Worm (Caenorhabditis elegans) whole organism, L4 larva: Measurements from ENCODE around the gene C01G10.10.

Experiments used
- F26F4.8 ChIP-seq: fragments of 200-800 bp; sonication (Bioruptor generic); conservative IDR thresholded peaks from 2 replicates; pipeline ENCODE4 v1.3.6; 2022; ENCODE audit warnings: missing genetic modification characterization, missing compliant biosample characterization
- ZK337.2 ChIP-seq: fragments of 200-800 bp; sonication (Bioruptor generic); IDR thresholded peaks from 2 replicates; pipeline ENCODE4 v1.3.6; 2022; ENCODE audit warnings: missing genetic modification reagents, missing genetic modification characterization, missing compliant biosample characterization
- daf-19 ChIP-seq: fragments of 200-800 bp; sonication (Bioruptor generic); conservative IDR thresholded peaks from 2 replicates; pipeline ENCODE4 v1.3.6; 2022; ENCODE audit warnings: missing genetic modification characterization, missing compliant biosample characterization
- gei-8 ChIP-seq: fragments of 200-800 bp; sonication (Bioruptor generic); optimal IDR thresholded peaks from 2 replicates; lab custom pipeline; 2018; ENCODE audit warnings: mild to moderate bottlenecking, missing genetic modification characterization, missing compliant biosample characterization
- jun-1 ChIP-seq: fragments of 150-350 bp; optimal IDR thresholded peaks from 2 replicates; lab custom pipeline; 2014; ENCODE audit warnings: missing biosample characterization, missing genetic modification reagents, missing genetic modification characterization
- mdt-29 ChIP-seq: fragments of 200-800 bp; sonication (Bioruptor generic); IDR thresholded peaks from 2 replicates; pipeline ENCODE4 v1.3.6; 2022; ENCODE audit warnings: missing genetic modification reagents, missing genetic modification characterization, missing compliant biosample characterization
- mes-2 ChIP-seq: sonication (generic microtip); optimal IDR thresholded peaks from 2 replicates; lab custom pipeline; 2016; ENCODE audit warnings: missing genotype, mild to moderate bottlenecking, missing genetic modification characterization, missing compliant biosample characterization; ENCODE audit not compliant: poor library complexity, severe bottlenecking
- nhr-237 ChIP-seq: sonication (generic microtip); optimal IDR thresholded peaks from 2 replicates; lab custom pipeline; 2017; ENCODE audit warnings: missing biosample characterization, missing genetic modification characterization
- nhr-25 ChIP-seq: sonication (generic microtip); optimal IDR thresholded peaks from 2 replicates; lab custom pipeline; 2017; ENCODE audit warnings: missing genetic modification characterization, mild to moderate bottlenecking, missing compliant biosample characterization, antibody characterized with exemption, moderate library complexity, borderline replicate concordance; ENCODE audit not compliant: insufficient read depth
- nhr-76 ChIP-seq: fragments of 150-350 bp; optimal IDR thresholded peaks from 2 replicates; lab custom pipeline; 2014; ENCODE audit warnings: missing biosample characterization, missing genetic modification characterization
- pqm-1 ChIP-seq: sonication (generic microtip); optimal IDR thresholded peaks from 2 replicates; lab custom pipeline; 2017; ENCODE audit warnings: missing biosample characterization, missing genetic modification characterization
- unc-130 ChIP-seq: sonication (generic microtip); optimal IDR thresholded peaks from 2 replicates; lab custom pipeline; 2016; ENCODE audit warnings: missing genetic modification reagents, missing genetic modification characterization, missing compliant biosample characterization
- ztf-7 ChIP-seq: fragments of 150-350 bp; optimal IDR thresholded peaks from 2 replicates; lab custom pipeline; 2014; ENCODE audit warnings: missing biosample characterization, missing genetic modification characterization

DNA sequence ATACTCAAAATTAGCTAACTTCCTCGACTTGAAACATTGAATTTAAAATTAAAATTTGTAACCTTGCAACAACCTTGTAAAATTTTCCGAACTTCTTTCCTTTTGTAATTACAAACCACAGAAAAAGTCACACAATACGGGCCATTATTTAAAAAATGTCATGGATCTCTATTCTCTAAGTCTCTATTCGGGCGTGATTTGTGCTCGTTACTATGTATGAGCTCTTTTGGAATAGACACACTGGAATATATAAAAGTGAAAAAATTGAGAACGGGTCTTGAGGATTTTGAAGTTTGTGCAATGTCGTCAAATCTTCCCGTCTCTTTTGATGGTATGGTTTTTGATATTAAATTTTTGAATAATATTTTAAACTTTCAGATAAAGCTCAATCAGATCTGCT, 45.7 kb upstream of the C01G10.10 start, which contains the start of gene srr-7:
- TF ChIP-seq unc-130 (GFP tag; lab: Kevin White, UChicago) (no peak), ZK337.2 (GFP tag; lab: Robert Waterston, UW) (no peak), nhr-237 (tag; lab: Kevin White, UChicago) (no peak), nhr-76 (no peak), jun-1 (tag; lab: Kevin White, UChicago) (no peak), mdt-29 (GFP tag; lab: Robert Waterston, UW) (no peak), F26F4.8 (GFP tag; lab: Robert Waterston, UW) (no peak), mes-2 (tag; lab: Kevin White, UChicago) (no peak), ztf-7 (tag; lab: Kevin White, UChicago) (no peak), pqm-1 (tag; lab: Kevin White, UChicago) (no peak), nhr-25 (tag; lab: Kevin White, UChicago) (no peak), gei-8 (GFP tag; lab: Kevin White, UChicago) (no peak), daf-19 (GFP tag; lab: Robert Waterston, UW) (no peak)
